Worm (Caenorhabditis elegans): ENCODE measurements around the gene str-253.

str-253 gene

DNA sequence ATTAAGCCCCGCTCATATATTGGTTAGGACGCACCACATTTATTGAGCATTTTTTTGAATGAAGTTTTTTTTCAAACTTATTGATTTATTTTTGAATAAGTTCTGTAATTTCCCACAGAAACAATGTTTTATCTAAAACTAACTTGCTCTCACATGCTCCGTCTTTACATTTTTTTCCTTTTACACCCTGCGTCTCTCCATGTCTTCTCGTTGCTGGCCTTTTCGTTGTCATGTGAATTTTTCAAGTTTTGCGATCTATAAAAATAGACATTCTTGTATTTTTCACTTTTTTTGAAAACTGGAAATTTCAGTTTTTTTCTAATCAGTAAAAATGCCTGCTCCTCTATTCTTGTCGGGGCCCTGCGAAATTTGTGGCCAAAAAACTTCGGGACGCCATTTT, 23.5 kb downstream of the str-253 start, which contains the start of gene nhr-134:
Gene nhr-134, plus strand, starts transcription at position 312 of the 400 bp plus-strand sequence.
- TF ChIP-seq hlh-11 (tag; optimal IDR thresholded peaks at IDR 0.05) (peak; percentile 15), nhr-28 (tag; optimal IDR thresholded peaks at IDR 0.05) (peak; percentile 30), ces-1 (GFP tag; optimal IDR thresholded peaks at IDR 0.05) (no peak), snpc-4 (tag; optimal IDR thresholded peaks at IDR 0.05) (no peak), dve-1 (tag; optimal IDR thresholded peaks at IDR 0.05; ENCODE audit: insufficient read depth) (peak; percentile 44), aly-2 (tag; optimal IDR thresholded peaks at IDR 0.05) (no peak), lim-7 (GFP tag; IDR thresholded peaks at IDR 0.05) (no peak), mes-2 (tag; optimal IDR thresholded peaks at IDR 0.05; ENCODE audit: poor library complexity, severe bottlenecking) (peak; percentile 6), nhr-111 (GFP tag; optimal IDR thresholded peaks at IDR 0.05) (no peak), lsy-2 (tag; optimal IDR thresholded peaks at IDR 0.05) (peak in 1 of 2 experiments; percentile 3), rbr-2 (tag; optimal IDR thresholded peaks at IDR 0.05) (no peak), ceh-62 (tag; optimal IDR thresholded peaks at IDR 0.05) (no peak), jun-1 (tag; optimal IDR thresholded peaks at IDR 0.05) (no peak), hlh-30 (tag; optimal IDR thresholded peaks at IDR 0.05; ENCODE audit: insufficient read depth) (peak; percentile 87), ZK546.5 (tag; optimal IDR thresholded peaks at IDR 0.05) (no peak), fkh-10 (GFP tag; optimal IDR thresholded peaks at IDR 0.05) (no peak), lin-29 (GFP tag; IDR thresholded peaks at IDR 0.05) (no peak), unc-62 (GFP tag; optimal IDR thresholded peaks at IDR 0.05 in 1 of 2) (peak in 1 of 2 experiments; percentile 55), unc-62 (tag; optimal IDR thresholded peaks at IDR 0.05) (no peak), daf-16 (GFP tag; optimal IDR thresholded peaks at IDR 0.05) (no peak), daf-16 (tag; optimal IDR thresholded peaks at IDR 0.05) (peak; percentile 44), lir-3 (tag; optimal IDR thresholded peaks at IDR 0.05) (no peak)

DNA sequence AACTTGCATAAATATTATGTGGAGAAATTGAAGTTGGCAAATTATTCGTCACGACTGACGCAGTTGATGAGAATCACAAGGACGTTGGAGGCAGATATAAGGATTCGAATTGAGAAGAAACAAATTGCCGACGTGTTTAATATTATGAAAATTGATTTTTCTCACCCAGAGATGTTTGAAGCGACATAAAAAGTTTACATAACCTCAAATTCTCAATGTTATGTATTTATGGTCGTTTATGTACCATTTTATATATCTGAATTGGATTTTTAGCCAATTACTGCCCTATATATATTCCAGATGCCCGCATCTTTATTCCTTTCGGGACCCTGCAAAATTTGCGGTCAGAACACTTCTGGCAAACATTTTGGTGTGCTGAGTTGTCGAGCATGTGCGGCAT, 25.6 kb downstream of the str-253 start, which contains the start of gene nhr-126:
Gene nhr-126, plus strand, starts transcription at position 301 of the 400 bp plus-strand sequence.
- TF ChIP-seq arid-1 (GFP tag; conservative IDR thresholded peaks at IDR 0.05) (no peak), ceh-82 (tag; optimal IDR thresholded peaks at IDR 0.05) (no peak), nhr-6 (tag; optimal IDR thresholded peaks at IDR 0.05) (no peak), nhr-25 (tag; optimal IDR thresholded peaks at IDR 0.05; ENCODE audit: borderline replicate concordance, insufficient read depth) (no peak), gei-8 (GFP tag; optimal IDR thresholded peaks at IDR 0.05) (no peak), set-16 (GFP tag; IDR thresholded peaks at IDR 0.05) (no peak), F10B5.3 (tag; optimal IDR thresholded peaks at IDR 0.05) (no peak), ceh-62 (tag; optimal IDR thresholded peaks at IDR 0.05) (no peak), ZK546.5 (tag; optimal IDR thresholded peaks at IDR 0.05) (no peak), skn-1 (tag; optimal IDR thresholded peaks at IDR 0.05) (no peak), vab-7 (GFP tag; IDR thresholded peaks at IDR 0.05) (no peak), ceh-44 (GFP tag; IDR thresholded peaks at IDR 0.05) (no peak), ceh-28 (tag; optimal IDR thresholded peaks at IDR 0.05) (no peak), D1046.2 (GFP tag; IDR thresholded peaks at IDR 0.05) (no peak)

DNA sequence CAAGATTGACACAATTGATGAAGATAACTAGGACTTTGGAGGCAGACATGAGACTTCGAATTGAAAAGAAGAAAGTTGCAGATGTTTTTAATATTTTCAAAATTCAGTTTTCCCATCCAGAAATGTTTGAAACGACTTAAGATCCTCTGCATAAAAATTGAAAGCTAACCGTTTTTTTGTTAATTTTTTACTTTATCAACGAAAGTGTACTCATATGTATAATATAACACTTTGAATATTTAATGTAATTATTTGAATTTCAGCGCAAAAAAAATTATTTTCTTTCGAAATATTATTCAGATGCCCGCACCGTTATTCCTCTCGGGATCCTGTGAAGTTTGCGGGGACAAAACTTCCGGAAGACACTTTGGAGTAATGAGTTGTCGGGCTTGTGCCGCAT, 27.5 kb downstream of the str-253 start, which contains the start of gene nhr-18:
Gene nhr-18, plus strand, starts transcription at position 301 of the 400 bp plus-strand sequence.
- TF ChIP-seq php-3 (GFP tag; IDR thresholded peaks at IDR 0.05) (no peak), Y75B8A.6 (GFP tag; IDR thresholded peaks at IDR 0.05) (no peak), lin-39 (tag; optimal IDR thresholded peaks at IDR 0.05) (no peak), F49E8.2 (tag; optimal IDR thresholded peaks at IDR 0.05; ENCODE audit: borderline replicate concordance) (no peak), nhr-10 (tag; optimal IDR thresholded peaks at IDR 0.05) (no peak), egl-43 (GFP tag; IDR thresholded peaks at IDR 0.05) (no peak), mes-2 (tag; optimal IDR thresholded peaks at IDR 0.05; ENCODE audit: poor library complexity, severe bottlenecking) (no peak), lin-15B (tag; optimal IDR thresholded peaks at IDR 0.05) (no peak), rbr-2 (tag; optimal IDR thresholded peaks at IDR 0.05) (no peak), ces-1 (GFP tag; optimal IDR thresholded peaks at IDR 0.05) (no peak), Y48G9A.11 (GFP tag; IDR thresholded peaks at IDR 0.05) (no peak), daf-8 (GFP tag; IDR thresholded peaks at IDR 0.05) (no peak), pha-4 (GFP tag; IDR thresholded peaks at IDR 0.05) (no peak), pha-4 (tag; optimal IDR thresholded peaks at IDR 0.05) (no peak), pqm-1 (tag; optimal IDR thresholded peaks at IDR 0.05) (no peak), nhr-76 (tag; optimal IDR thresholded peaks at IDR 0.05) (no peak)
